Worm (Caenorhabditis elegans): Measurements from ENCODE around the gene rad-51.

Gene rad-51

DNA sequence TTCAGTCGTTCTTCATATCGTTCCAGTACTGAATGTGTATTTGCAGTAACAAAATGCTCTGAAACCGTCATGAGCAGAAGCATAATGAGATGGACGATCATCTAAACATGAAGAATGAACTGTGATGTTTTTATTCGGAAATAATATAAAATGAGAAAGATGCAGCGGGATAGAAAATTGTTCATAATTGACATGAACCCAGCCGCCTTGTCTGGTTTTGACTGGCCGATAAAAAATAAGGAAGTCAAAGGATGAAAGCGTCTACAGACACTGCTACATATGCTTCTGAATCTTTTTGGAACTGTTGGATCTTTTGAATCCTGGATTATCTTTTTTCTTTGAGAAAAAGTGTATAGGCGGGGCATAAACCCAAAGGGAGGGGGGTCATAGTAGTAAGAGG lies 24.5 kb downstream of the rad-51 start, which contains the start of gene F01G10.9:
Gene F01G10.9 (minus strand): TSS at position 101 of the 400 bp plus-strand sequence.
- no peak for TF ChIP-seq nhr-28 (tag; optimal IDR thresholded peaks at IDR 0.05)
- no peak for TF ChIP-seq tbx-8 (GFP tag; optimal IDR thresholded peaks at IDR 0.05)
- no peak for TF ChIP-seq cnd-1 (tag; optimal IDR thresholded peaks at IDR 0.05)
- no peak for TF ChIP-seq nhr-2 (tag; optimal IDR thresholded peaks at IDR 0.05)
- no peak for TF ChIP-seq mep-1 (tag; optimal IDR thresholded peaks at IDR 0.05)
- no peak for TF ChIP-seq unc-39 (tag; optimal IDR thresholded peaks at IDR 0.05)
- no peak for TF ChIP-seq zip-8 (tag; optimal IDR thresholded peaks at IDR 0.05)
- TF ChIP-seq ceh-39 (tag; optimal IDR thresholded peaks at IDR 0.05): no peak
- TF ChIP-seq sptf-1 (tag; optimal IDR thresholded peaks at IDR 0.05): no peak
- no peak for TF ChIP-seq nhr-12 (tag; optimal IDR thresholded peaks at IDR 0.05)
- TF ChIP-seq mls-2 (tag; optimal IDR thresholded peaks at IDR 0.05): no peak
- no peak for TF ChIP-seq unc-62 (GFP tag; optimal IDR thresholded peaks at IDR 0.05)
- no peak for TF ChIP-seq lin-13 (tag; optimal IDR thresholded peaks at IDR 0.05)
- no peak for TF ChIP-seq drap-1 (GFP tag; optimal IDR thresholded peaks at IDR 0.05)
- no peak for TF ChIP-seq nhr-237 (tag; optimal IDR thresholded peaks at IDR 0.05)
- no peak for TF ChIP-seq sem-2 (GFP tag; optimal IDR thresholded peaks at IDR 0.05)
- no peak for TF ChIP-seq hlh-1 (tag; optimal IDR thresholded peaks at IDR 0.05)

DNA sequence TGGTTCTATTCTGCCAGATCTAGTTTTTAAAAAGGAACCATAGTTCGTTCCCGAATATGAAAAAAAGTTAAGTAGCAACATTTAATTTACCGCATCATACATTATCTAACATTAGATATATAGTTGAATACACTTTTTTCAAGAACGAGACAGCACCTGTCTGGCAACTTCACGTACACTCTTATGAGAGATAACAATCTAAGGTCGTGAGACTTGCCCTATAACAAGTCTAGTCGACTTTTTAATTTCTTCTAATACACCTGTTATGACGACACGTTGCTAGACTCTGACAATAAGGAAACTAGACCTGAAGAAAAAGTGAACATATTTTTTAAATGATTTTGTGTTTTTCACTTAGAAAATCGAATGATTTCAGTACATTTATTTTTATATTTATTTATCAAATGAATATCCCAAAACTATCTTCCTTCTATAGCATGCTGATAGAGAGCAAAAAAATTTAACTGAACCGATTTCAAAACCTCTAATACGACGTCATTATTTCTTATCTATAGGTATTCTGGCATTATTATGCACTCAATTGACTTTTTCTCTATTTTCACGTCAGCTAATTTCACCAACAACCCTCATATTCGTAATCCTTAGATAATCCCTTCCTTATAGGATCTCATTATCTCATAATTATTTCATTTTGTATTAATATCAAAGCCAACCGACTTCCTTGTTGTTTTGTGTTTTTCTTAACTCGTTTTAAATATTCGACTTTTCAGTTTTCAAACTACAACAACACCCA lies 31.0 kb downstream of the rad-51 start:
- TF ChIP-seq tbx-8 (GFP tag; optimal IDR thresholded peaks at IDR 0.05) (no peak), nhr-76 (tag; optimal IDR thresholded peaks at IDR 0.05) (no peak), snpc-4 (tag; optimal IDR thresholded peaks at IDR 0.05) (no peak), elt-1 (tag; optimal IDR thresholded peaks at IDR 0.05; ENCODE audit: borderline replicate concordance, insufficient read depth) (peak; percentile 72)

DNA sequence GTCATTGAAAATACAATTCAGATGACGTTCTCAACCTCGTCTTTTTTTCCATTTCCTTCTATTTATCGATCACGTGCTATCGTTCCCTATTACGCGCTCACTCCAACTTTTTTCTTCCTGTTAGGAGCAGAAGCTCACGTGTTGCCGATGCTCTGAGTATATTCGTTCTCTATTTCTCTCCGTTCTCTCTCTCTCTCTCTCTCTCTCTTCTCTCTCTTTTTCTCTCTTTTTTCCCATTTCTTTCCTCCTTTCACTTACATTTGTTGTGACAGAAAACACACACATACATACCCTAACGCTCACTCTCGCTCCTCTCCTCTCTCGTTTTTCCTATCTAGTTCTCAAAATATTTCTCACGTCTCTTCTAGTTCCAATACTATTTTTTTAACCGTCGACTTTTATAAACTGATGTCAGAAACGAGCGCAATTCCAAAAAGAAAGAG lies 31.7 kb downstream of the rad-51 start:
- TF ChIP-seq lsy-2 (tag; optimal IDR thresholded peaks at IDR 0.05) (peak; percentile 16), mls-2 (tag; optimal IDR thresholded peaks at IDR 0.05) (peak; percentile 14), ces-1 (GFP tag; optimal IDR thresholded peaks at IDR 0.05) (peak; percentile 51), ceh-83 (GFP tag; optimal IDR thresholded peaks at IDR 0.05) (peak; percentile 12), elt-3 (tag; optimal IDR thresholded peaks at IDR 0.05) (no peak), sem-2 (GFP tag; optimal IDR thresholded peaks at IDR 0.05) (no peak), elt-1 (tag; optimal IDR thresholded peaks at IDR 0.05; ENCODE audit: borderline replicate concordance, insufficient read depth) (no peak), unc-62 (GFP tag; optimal IDR thresholded peaks at IDR 0.05) (peak; percentile 81), unc-120 (tag; optimal IDR thresholded peaks at IDR 0.05; ENCODE audit: poor library complexity, severe bottlenecking) (peak; percentile 84), sptf-1 (tag; optimal IDR thresholded peaks at IDR 0.05) (peak; percentile 38), blmp-1 (tag; optimal IDR thresholded peaks at IDR 0.05) (peak; percentile 45), zip-8 (tag; optimal IDR thresholded peaks at IDR 0.05) (no peak), lin-32 (GFP tag; optimal IDR thresholded peaks at IDR 0.05) (no peak)

DNA sequence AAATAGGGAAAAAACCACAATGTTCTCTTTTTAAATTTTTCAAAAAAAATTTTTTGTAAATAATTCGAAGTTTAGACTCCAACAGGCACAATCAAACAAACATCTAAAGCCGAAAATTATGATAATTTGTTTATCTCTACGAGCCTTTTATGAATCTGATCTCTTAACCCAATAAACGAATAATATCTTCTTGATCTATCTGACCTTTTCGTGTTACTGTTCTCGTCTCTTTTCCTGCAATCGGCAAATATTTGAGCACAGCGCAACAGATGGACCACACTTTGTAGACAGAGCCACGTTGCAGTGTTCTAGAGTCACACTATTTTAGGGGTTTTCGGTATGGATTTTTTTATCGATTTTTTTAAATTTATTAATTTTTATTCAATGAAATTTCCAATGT lies 32.3 kb downstream of the rad-51 start:
- no peak for TF ChIP-seq unc-62 (GFP tag; optimal IDR thresholded peaks at IDR 0.05)
- TF ChIP-seq nhr-2 (tag; optimal IDR thresholded peaks at IDR 0.05): peak; percentile 74
- peak; percentile 57 for TF ChIP-seq elt-1 (tag; optimal IDR thresholded peaks at IDR 0.05; ENCODE audit: borderline replicate concordance, insufficient read depth)

DNA sequence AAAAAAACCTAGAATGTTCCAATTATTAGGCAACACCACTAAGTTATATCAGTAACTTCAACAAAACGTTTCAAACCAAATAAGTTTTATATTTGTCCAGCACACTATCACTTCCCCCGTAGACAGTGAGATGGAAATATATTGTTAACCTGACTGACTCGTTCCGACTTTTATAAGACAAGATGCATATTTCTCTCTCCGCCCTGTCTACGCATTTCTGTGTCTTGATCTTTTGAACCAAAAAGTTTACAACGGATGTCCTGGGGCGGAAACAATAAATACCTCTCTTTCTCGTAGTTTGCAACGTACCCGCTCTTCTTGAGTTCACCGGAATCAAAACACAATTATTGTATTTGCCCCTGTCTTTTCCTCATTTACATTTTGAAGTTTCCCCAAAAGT lies 32.8 kb downstream of the rad-51 start:
- TF ChIP-seq drap-1 (GFP tag; optimal IDR thresholded peaks at IDR 0.05) (no peak), flh-1 (GFP tag; optimal IDR thresholded peaks at IDR 0.05) (no peak), lsy-2 (tag; optimal IDR thresholded peaks at IDR 0.05) (no peak), mab-5 (tag; optimal IDR thresholded peaks at IDR 0.05) (no peak)

DNA sequence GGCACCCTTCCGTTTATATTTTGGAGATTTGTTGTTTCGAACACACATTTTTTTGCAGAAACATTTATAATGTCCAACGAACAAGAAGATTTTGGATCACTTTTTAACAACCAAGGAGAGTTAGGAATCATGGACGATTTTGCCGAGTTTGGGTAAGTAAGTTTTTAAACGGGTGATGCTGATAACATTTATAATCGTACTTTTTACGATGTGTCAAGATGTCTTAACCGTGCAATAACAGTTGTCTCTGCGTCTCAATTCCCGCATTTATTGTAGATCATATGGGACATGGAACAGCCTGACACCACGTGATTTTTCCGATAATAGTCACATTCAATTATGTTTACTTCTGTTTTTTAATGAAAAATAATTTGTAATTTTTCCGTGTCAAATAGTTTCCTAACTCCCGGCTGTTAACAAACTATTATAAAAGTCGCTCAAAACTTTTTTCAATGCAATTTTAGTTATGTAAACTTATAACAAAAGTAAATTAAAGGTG lies 33.4 kb downstream of the rad-51 start, which contains the start of gene daf-14:
Gene daf-14 (plus strand): TSS at position 51 of the 499 bp plus-strand sequence.
- TF ChIP-seq nhr-28 (tag; optimal IDR thresholded peaks at IDR 0.05): no peak
- no peak for TF ChIP-seq lin-13 (tag; optimal IDR thresholded peaks at IDR 0.05)
- no peak for TF ChIP-seq unc-62 (GFP tag; optimal IDR thresholded peaks at IDR 0.05)
- no peak for TF ChIP-seq lsy-2 (tag; optimal IDR thresholded peaks at IDR 0.05)
- TF ChIP-seq tbx-8 (GFP tag; optimal IDR thresholded peaks at IDR 0.05): no peak
- TF ChIP-seq unc-39 (tag; optimal IDR thresholded peaks at IDR 0.05): no peak
- TF ChIP-seq zip-8 (tag; optimal IDR thresholded peaks at IDR 0.05): no peak
